Worm (Caenorhabditis elegans): ENCODE measurements around the gene Y51A2B.5.

DNA sequence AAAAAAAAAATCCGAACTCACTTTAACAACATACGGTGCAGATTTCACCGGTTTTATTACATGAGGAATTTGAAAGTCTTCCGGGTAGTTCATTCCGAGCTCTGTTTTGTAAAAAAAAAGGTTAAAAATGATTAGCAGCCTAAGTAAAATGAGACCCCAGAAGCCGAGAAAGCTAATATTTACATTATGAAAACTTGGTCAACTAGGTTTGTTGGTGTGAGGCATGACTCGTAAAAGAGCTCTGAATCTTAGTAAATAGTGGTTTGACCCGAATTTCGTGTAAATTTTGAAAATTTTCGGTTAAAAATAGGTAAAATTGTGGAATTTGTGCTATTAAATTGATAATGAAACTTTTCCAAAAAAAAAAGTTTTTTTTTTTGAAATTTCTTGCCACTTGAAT, 26.7 kb upstream of the Y51A2B.5 start, which contains the start of gene C08E8.1:
- TF ChIP-seq W03F9.2 (tag; optimal IDR thresholded peaks at IDR 0.05) (no peak), dao-5 (tag; optimal IDR thresholded peaks at IDR 0.05) (no peak)
